Worm (Caenorhabditis elegans) whole organism, L3 larva: ENCODE results near the gene tgn-38.

ENCODE experiments used
- aly-2 ChIP-seq: fragments of 150-350 bp; optimal IDR thresholded peaks from 2 replicates; lab custom pipeline; 2014; ENCODE audit warnings: missing biosample characterization, missing genetic modification characterization
- egl-27 ChIP-seq: sonication (generic microtip); optimal IDR thresholded peaks from 4 replicates; lab custom pipeline; 2017; ENCODE audit warnings: missing biosample characterization, missing genetic modification reagents, missing genetic modification characterization
- lin-15B ChIP-seq: fragments of 150-350 bp; optimal IDR thresholded peaks from 2 replicates; lab custom pipeline; 2014; ENCODE audit warnings: missing biosample characterization, missing genetic modification characterization
- nfya-1 ChIP-seq: sonication (generic microtip); optimal IDR thresholded peaks from 2 replicates; lab custom pipeline; 2017; ENCODE audit warnings: missing genetic modification characterization, mild to moderate bottlenecking, missing compliant biosample characterization, antibody characterized with exemption, moderate library complexity; ENCODE audit not compliant: insufficient read depth
- nhr-11 ChIP-seq: fragments of 150-350 bp; optimal IDR thresholded peaks from 2 replicates; lab custom pipeline; 2014; ENCODE audit warnings: missing biosample characterization, missing genetic modification characterization
- nhr-23 ChIP-seq: fragments of 150-350 bp; optimal IDR thresholded peaks from 2 replicates; lab custom pipeline; 2014; ENCODE audit warnings: missing biosample characterization, missing genetic modification reagents, missing genetic modification characterization
- nhr-237 ChIP-seq: fragments of 150-350 bp; optimal IDR thresholded peaks from 2 replicates; lab custom pipeline; 2014; ENCODE audit warnings: missing biosample characterization, missing genetic modification characterization
- pqm-1 ChIP-seq: fragments of 150-350 bp; optimal IDR thresholded peaks from 2 replicates; lab custom pipeline; 2017; ENCODE audit warnings: missing biosample characterization, missing genetic modification characterization, inconsistent platforms
- snpc-4 ChIP-seq: fragments of 150-350 bp; optimal IDR thresholded peaks from 2 replicates; lab custom pipeline; 2014; ENCODE audit warnings: missing biosample characterization, missing genetic modification characterization

DNA sequence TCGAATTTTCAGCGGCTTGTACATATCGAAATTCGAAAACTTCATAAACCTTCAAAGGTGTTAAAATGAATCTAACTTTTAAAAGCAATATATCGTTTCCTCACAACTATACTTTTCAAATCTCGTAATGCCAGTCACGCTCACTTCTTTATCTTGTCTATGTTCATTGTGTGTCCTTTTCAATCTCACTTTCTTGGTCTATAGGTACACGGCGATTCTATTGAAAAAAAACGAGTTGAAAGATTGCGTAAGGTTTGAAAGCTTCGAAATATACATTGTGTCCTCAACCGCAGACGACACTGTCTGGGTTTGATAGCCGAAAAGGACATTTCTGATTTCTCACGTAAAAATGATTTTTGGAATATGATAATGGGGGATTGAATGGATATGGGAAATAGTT, 10.1 kb downstream of the tgn-38 start:
- TF ChIP-seq nfya-1 = no peak
- TF ChIP-seq lin-15B (tag; lab: Kevin White, UChicago) = no peak
- TF ChIP-seq egl-27 (tag; lab: Kevin White, UChicago) = no peak
- TF ChIP-seq nhr-237 (tag; lab: Kevin White, UChicago) = no peak
- TF ChIP-seq snpc-4 (tag; lab: Kevin White, UChicago) = no peak
- no peak for TF ChIP-seq pqm-1
- TF ChIP-seq nhr-11 (tag; lab: Kevin White, UChicago) = no peak
- TF ChIP-seq aly-2 (tag; lab: Kevin White, UChicago) = no peak
- no peak for TF ChIP-seq nhr-23 (tag; lab: Kevin White, UChicago)
